Worm (Caenorhabditis elegans): Measurements from ENCODE around the gene Y6E2A.7.
"Not testable (repeated sequence)": the region's sequence is repeated elsewhere in the genome, so short reads cannot be mapped to it uniquely, and the experiment has no call there.

Gene Y6E2A.7

ce11 chrV:15750130-15750529, 30.5 kb downstream of the Y6E2A.7 start, which contains the start of gene str-6:
Gene str-6, minus strand, starts transcription at chrV:15750230.
- TF ChIP-seq ceh-9 (tag; optimal IDR thresholded peaks at IDR 0.05) (no peak), sox-2 (GFP tag; IDR thresholded peaks at IDR 0.05) (no peak), odd-2 (tag; optimal IDR thresholded peaks at IDR 0.05) (no peak), T23F11.4 (GFP tag; optimal IDR thresholded peaks at IDR 0.05) (no peak), unc-55 (GFP tag; optimal IDR thresholded peaks at IDR 0.05) (no peak), ceh-2 (tag; optimal IDR thresholded peaks at IDR 0.05) (no peak), fkh-10 (GFP tag; optimal IDR thresholded peaks at IDR 0.05) (no peak)

DNA sequence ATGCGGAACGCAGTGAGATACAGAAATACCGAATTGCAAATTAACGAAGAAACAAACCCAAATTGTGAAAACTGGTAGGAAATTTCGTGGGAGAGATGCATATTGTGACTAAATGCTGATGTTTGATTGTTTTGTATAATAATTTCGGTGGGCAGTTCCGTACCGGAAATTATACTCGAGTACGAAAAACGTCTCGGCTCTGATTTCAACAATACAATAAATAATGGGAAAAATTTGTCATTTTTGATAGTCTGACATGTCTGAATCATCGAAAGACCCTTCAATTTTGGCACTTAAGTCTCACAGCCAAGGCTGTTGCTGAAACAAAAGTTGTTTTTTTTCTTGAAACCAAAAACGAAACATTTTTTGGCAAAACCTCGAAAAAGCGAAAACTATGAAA, 32.4 kb downstream of the Y6E2A.7 start, which contains the start of gene str-43:
str-43 (minus strand) TSS at position 101 of the 400 bp plus-strand sequence.
- TF ChIP-seq ahr-1 (tag; optimal IDR thresholded peaks at IDR 0.05) (no peak), pax-1 (tag; optimal IDR thresholded peaks at IDR 0.05) (no peak), ama-1 (optimal IDR thresholded peaks at IDR 0.05) (no peak), pag-3 (tag; optimal IDR thresholded peaks at IDR 0.05; ENCODE audit: borderline replicate concordance) (no peak), pqm-1 (tag; optimal IDR thresholded peaks at IDR 0.05) (no peak), tbx-2 (tag; optimal IDR thresholded peaks at IDR 0.05) (no peak), hlh-8 (tag; optimal IDR thresholded peaks at IDR 0.05) (no peak), ceh-9 (tag; optimal IDR thresholded peaks at IDR 0.05) (no peak), ceh-22 (tag; optimal IDR thresholded peaks at IDR 0.05) (no peak), pha-4 (tag; optimal IDR thresholded peaks at IDR 0.05) (no peak), pha-2 (tag; optimal IDR thresholded peaks at IDR 0.05) (no peak), ceh-18 (tag; optimal IDR thresholded peaks at IDR 0.05) (no peak), zip-5 (tag; optimal IDR thresholded peaks at IDR 0.05) (no peak), dve-1 (tag; optimal IDR thresholded peaks at IDR 0.05) (no peak), rnt-1 (tag; optimal IDR thresholded peaks at IDR 0.05) (no peak), C38D4.7 (GFP tag; optimal IDR thresholded peaks at IDR 0.05) (no peak), ceh-6 (GFP tag; optimal IDR thresholded peaks at IDR 0.05) (no peak), ceh-34 (tag; optimal IDR thresholded peaks at IDR 0.05) (no peak), ceh-31 (tag; optimal IDR thresholded peaks at IDR 0.05) (no peak), lim-6 (tag; optimal IDR thresholded peaks at IDR 0.05) (no peak)

DNA sequence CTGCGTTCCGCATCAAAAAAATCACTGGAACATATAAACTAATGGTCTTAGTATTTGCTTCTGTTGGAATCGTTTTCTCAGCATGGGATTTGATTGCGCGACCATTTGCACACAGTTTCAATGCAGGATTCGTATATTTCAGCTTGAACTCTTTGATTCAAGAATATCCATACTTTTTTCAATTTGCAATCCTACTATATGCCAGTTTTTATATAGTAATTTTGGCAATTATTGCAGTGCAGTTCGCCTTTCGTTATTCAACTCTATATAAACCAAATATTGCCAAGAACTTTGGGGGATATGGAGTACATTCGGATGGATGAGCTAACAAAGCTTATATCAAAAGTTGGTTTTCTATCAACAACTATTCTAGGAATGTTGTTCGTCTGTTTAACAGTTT, 33.3 kb downstream of the Y6E2A.7 start, which contains the start of gene str-5:
str-5 (plus strand) TSS at position 301 of the 400 bp plus-strand sequence.
- not testable (repeated sequence) for TF ChIP-seq unc-55 (GFP tag; optimal IDR thresholded peaks at IDR 0.05); sox-4 (tag; optimal IDR thresholded peaks at IDR 0.05); dve-1 (tag; optimal IDR thresholded peaks at IDR 0.05)

- not testable (repeated sequence) for TF ChIP-seq hlh-6, ceh-2, Y22D7AL.16 (tag; optimal IDR thresholded peaks at IDR 0.05)
These were observed 35.1 kb downstream of the Y6E2A.7 start, which contains the start of gene str-8 for ce11 chrV:15754731-15755130. Gene str-8, plus strand, starts transcription at chrV:15755031.

ce11 chrV:15757645-15758044, 38.0 kb downstream of the Y6E2A.7 start:
- TF ChIP-seq npax-4 (tag; optimal IDR thresholded peaks at IDR 0.05) = no peak
- no peak for TF ChIP-seq lim-6 (tag; optimal IDR thresholded peaks at IDR 0.05)
- no peak for TF ChIP-seq sdc-2 (tag; optimal IDR thresholded peaks at IDR 0.05)
- TF ChIP-seq ceh-31 (tag; optimal IDR thresholded peaks at IDR 0.05) = no peak
- no peak for TF ChIP-seq elt-2 (tag; optimal IDR thresholded peaks at IDR 0.05)
- TF ChIP-seq Y22D7AL.16 (tag; optimal IDR thresholded peaks at IDR 0.05) = no peak
- TF ChIP-seq pha-4 (tag; optimal IDR thresholded peaks at IDR 0.05) = no peak
- TF ChIP-seq pag-3 (tag; optimal IDR thresholded peaks at IDR 0.05; ENCODE audit: borderline replicate concordance) = no peak
- no peak for TF ChIP-seq ahr-1 (tag; optimal IDR thresholded peaks at IDR 0.05)
- no peak for TF ChIP-seq ceh-22 (tag; optimal IDR thresholded peaks at IDR 0.05)
- no peak for TF ChIP-seq madf-2 (tag; optimal IDR thresholded peaks at IDR 0.05)
- no peak for TF ChIP-seq unc-55 (GFP tag; optimal IDR thresholded peaks at IDR 0.05)
- TF ChIP-seq unc-42 (tag; optimal IDR thresholded peaks at IDR 0.05) = no peak
- TF ChIP-seq fkh-6 (tag; optimal IDR thresholded peaks at IDR 0.05) = no peak
- TF ChIP-seq ceh-30 (tag; optimal IDR thresholded peaks at IDR 0.05) = no peak
- no peak for TF ChIP-seq ceh-45 (GFP tag; IDR thresholded peaks at IDR 0.05)
- TF ChIP-seq F13H6.1 (tag; optimal IDR thresholded peaks at IDR 0.05) = no peak
- TF ChIP-seq C38D4.7 (GFP tag; optimal IDR thresholded peaks at IDR 0.05) = no peak
- no peak for TF ChIP-seq pat-9 (tag; optimal IDR thresholded peaks at IDR 0.05)
- no peak for TF ChIP-seq K02D7.2 (tag; optimal IDR thresholded peaks at IDR 0.05)

All from whole organism, late embryonic.